Worm (Caenorhabditis elegans) whole organism, L3 larva: ENCODE measurements around the gene sri-33.
A peak's percentile ranks its signal among the peaks of the same experiment; 100 is the strongest.
"Not testable (repeated sequence)": the region's sequence is repeated elsewhere in the genome, so short reads cannot be mapped to it uniquely, and the experiment has no call there.

Experiments
- R02D3.7 ChIP-seq: fragments of 150-350 bp; optimal IDR thresholded peaks from 2 replicates; lab custom pipeline; 2014; ENCODE audit warnings: missing biosample characterization, missing genetic modification characterization
- ZK546.5 ChIP-seq: sonication (generic microtip); optimal IDR thresholded peaks from 2 replicates; lab custom pipeline; 2017; ENCODE audit warnings: missing biosample characterization, missing genetic modification characterization
- aly-2 ChIP-seq: fragments of 150-350 bp; optimal IDR thresholded peaks from 2 replicates; lab custom pipeline; 2014; ENCODE audit warnings: missing biosample characterization, missing genetic modification characterization
- ama-1 ChIP-seq: fragments of 150-350 bp; optimal IDR thresholded peaks from 2 replicates; lab custom pipeline; 2018
- ceh-16 ChIP-seq: sonication (generic microtip); optimal IDR thresholded peaks from 2 replicates; lab custom pipeline; 2017; ENCODE audit warnings: missing biosample characterization, missing genetic modification characterization
- ceh-28 ChIP-seq: fragments of 150-350 bp; optimal IDR thresholded peaks from 2 replicates; lab custom pipeline; 2014; ENCODE audit warnings: missing biosample characterization, missing genetic modification reagents, missing genetic modification characterization
- ceh-82 ChIP-seq: fragments of 150-350 bp; optimal IDR thresholded peaks from 2 replicates; lab custom pipeline; 2014; ENCODE audit warnings: missing biosample characterization, missing genetic modification characterization
- ceh-9 ChIP-seq: sonication (generic microtip); optimal IDR thresholded peaks from 2 replicates; lab custom pipeline; 2018; ENCODE audit warnings: missing biosample characterization, missing genetic modification characterization
- daf-12 ChIP-seq: fragments of 150-350 bp; optimal IDR thresholded peaks from 2 replicates; lab custom pipeline; 2014; ENCODE audit warnings: missing biosample characterization, missing genetic modification reagents, missing genetic modification characterization
- egl-27 ChIP-seq: sonication (generic microtip); optimal IDR thresholded peaks from 4 replicates; lab custom pipeline; 2017; ENCODE audit warnings: missing biosample characterization, missing genetic modification reagents, missing genetic modification characterization
- elt-1 ChIP-seq: fragments of 150-350 bp; optimal IDR thresholded peaks from 2 replicates; lab custom pipeline; 2014; ENCODE audit warnings: missing biosample characterization, missing genetic modification characterization
- elt-2 ChIP-seq: sonication (generic microtip); optimal IDR thresholded peaks from 2 replicates; lab custom pipeline; 2016; ENCODE audit warnings: missing genetic modification reagents, mild to moderate bottlenecking, missing genetic modification characterization, missing compliant biosample characterization
- fkh-10 ChIP-seq: sonication (generic microtip); optimal IDR thresholded peaks from 2 replicates; lab custom pipeline; 2017; ENCODE audit warnings: missing biosample characterization, missing genetic modification reagents, missing genetic modification characterization
- fkh-2 ChIP-seq: fragments of 150-350 bp; optimal IDR thresholded peaks from 2 replicates; lab custom pipeline; 2014; ENCODE audit warnings: missing biosample characterization, missing genetic modification reagents, missing genetic modification characterization
- fos-1 ChIP-seq: fragments of 150-350 bp; optimal IDR thresholded peaks from 2 replicates; lab custom pipeline; 2014; ENCODE audit warnings: missing biosample characterization, missing genetic modification characterization
- jun-1 ChIP-seq: fragments of 150-350 bp; optimal IDR thresholded peaks from 2 replicates; lab custom pipeline; 2014; ENCODE audit warnings: missing biosample characterization, missing genetic modification reagents, missing genetic modification characterization
- lin-15B ChIP-seq: fragments of 150-350 bp; optimal IDR thresholded peaks from 2 replicates; lab custom pipeline; 2014; ENCODE audit warnings: missing biosample characterization, missing genetic modification characterization
- lin-39 ChIP-seq: fragments of 150-350 bp; optimal IDR thresholded peaks from 2 replicates; lab custom pipeline; 2018; ENCODE audit warnings: missing biosample characterization, missing genetic modification reagents, missing genetic modification characterization
- lsy-12 ChIP-seq: sonication (generic microtip); optimal IDR thresholded peaks from 2 replicates; lab custom pipeline; 2016; ENCODE audit warnings: mild to moderate bottlenecking, missing genetic modification characterization, missing compliant biosample characterization
- mdl-1 ChIP-seq: fragments of 150-350 bp; optimal IDR thresholded peaks from 2 replicates; lab custom pipeline; 2014; ENCODE audit warnings: missing biosample characterization, missing genetic modification characterization
- nhr-11 ChIP-seq: fragments of 150-350 bp; optimal IDR thresholded peaks from 2 replicates; lab custom pipeline; 2014; ENCODE audit warnings: missing biosample characterization, missing genetic modification characterization
- nhr-12 ChIP-seq: fragments of 150-350 bp; optimal IDR thresholded peaks from 2 replicates; lab custom pipeline; 2014; ENCODE audit warnings: missing biosample characterization, missing genetic modification characterization
- nhr-23 ChIP-seq: fragments of 150-350 bp; optimal IDR thresholded peaks from 2 replicates; lab custom pipeline; 2014; ENCODE audit warnings: missing biosample characterization, missing genetic modification reagents, missing genetic modification characterization
- nhr-25 ChIP-seq: sonication (generic microtip); optimal IDR thresholded peaks from 2 replicates; lab custom pipeline; 2017; ENCODE audit warnings: missing biosample characterization, missing genetic modification characterization
- nhr-28 ChIP-seq: fragments of 150-350 bp; optimal IDR thresholded peaks from 2 replicates; lab custom pipeline; 2014; ENCODE audit warnings: missing biosample characterization, missing genetic modification characterization
- nhr-43 ChIP-seq: sonication (generic microtip); optimal IDR thresholded peaks from 2 replicates; lab custom pipeline; 2016; ENCODE audit warnings: mild to moderate bottlenecking, missing genetic modification characterization, missing compliant biosample characterization; ENCODE audit not compliant: poor library complexity, severe bottlenecking
- nhr-77 ChIP-seq: fragments of 150-350 bp; optimal IDR thresholded peaks from 2 replicates; lab custom pipeline; 2014; ENCODE audit warnings: missing biosample characterization, missing genetic modification characterization
- pha-4 ChIP-seq: fragments of 150-350 bp; optimal IDR thresholded peaks from 2 replicates; lab custom pipeline; 2014; ENCODE audit warnings: missing biosample characterization, missing genetic modification reagents, missing genetic modification characterization
- pqm-1 ChIP-seq: fragments of 150-350 bp; optimal IDR thresholded peaks from 2 replicates; lab custom pipeline; 2017; ENCODE audit warnings: missing biosample characterization, missing genetic modification characterization, inconsistent platforms
- skn-1 ChIP-seq: fragments of 150-350 bp; optimal IDR thresholded peaks from 2 replicates; lab custom pipeline; 2014; ENCODE audit warnings: missing biosample characterization, missing genetic modification characterization
- tbx-2 ChIP-seq: sonication (generic microtip); optimal IDR thresholded peaks from 2 replicates; lab custom pipeline; 2016; ENCODE audit warnings: mild to moderate bottlenecking, missing genetic modification characterization, missing compliant biosample characterization
- unc-39 ChIP-seq: sonication (generic microtip); optimal IDR thresholded peaks from 4 replicates; lab custom pipeline; 2017; ENCODE audit warnings: missing biosample characterization, missing genetic modification characterization
- zag-1 ChIP-seq: fragments of 150-350 bp; optimal IDR thresholded peaks from 2 replicates; lab custom pipeline; 2014; ENCODE audit warnings: missing biosample characterization, missing genetic modification characterization
- ztf-11 ChIP-seq: fragments of 150-350 bp; optimal IDR thresholded peaks from 2 replicates; lab custom pipeline; 2014; ENCODE audit warnings: missing biosample characterization, missing genetic modification characterization

The sri-33 gene

DNA sequence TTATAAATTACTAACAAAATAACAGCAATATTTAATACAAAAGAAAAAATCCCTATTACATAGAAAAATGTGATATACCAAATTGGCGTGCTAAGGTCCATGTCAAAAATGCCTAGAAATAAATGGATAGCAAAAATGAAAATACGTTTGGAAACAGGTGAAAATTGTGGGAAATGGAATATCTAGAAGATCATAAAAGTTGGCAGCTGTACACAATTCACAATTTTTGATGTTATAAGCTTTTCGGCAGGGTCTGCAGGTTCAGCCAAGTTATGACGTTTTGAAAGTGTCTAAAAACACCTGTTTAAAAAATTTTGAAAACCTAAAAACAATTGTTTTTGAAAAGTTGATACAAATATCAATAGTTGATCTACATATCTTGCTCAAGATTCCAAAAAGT, 13.8 kb downstream of the sri-33 start, which contains the start of gene sri-42:
Gene sri-42, minus strand, starts transcription at position 101 of the 400 bp plus-strand sequence.
- TF ChIP-seq lin-15B; unc-39; nhr-28 (tag; lab: Kevin White, UChicago): not testable (repeated sequence)

DNA sequence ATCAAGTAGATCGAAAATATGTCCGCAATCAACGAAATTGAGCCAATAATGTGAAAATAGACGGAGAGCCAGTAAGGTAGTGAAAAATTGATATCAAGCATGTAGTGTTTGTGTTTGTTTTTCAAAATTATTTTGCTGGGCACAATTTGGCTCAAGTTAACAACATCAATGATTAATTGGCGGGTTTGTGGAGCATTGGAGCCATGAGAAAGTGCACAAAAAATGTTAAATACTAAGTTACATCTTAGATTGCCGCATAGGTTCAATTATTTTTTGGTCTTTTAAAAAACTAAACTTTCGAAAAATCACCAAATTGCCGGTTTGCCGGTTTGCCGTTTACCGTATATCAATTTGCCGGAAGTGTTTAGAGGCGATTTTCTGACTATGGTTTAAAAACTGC, 18.8 kb downstream of the sri-33 start, which contains the start of gene sri-54:
Gene sri-54, minus strand, starts transcription at position 101 of the 400 bp plus-strand sequence.
- TF ChIP-seq lin-15B (no peak), nhr-77 (tag; lab: Kevin White, UChicago) (no peak), ama-1 (no peak), R02D3.7 (tag; lab: Kevin White, UChicago) (no peak), nhr-23 (tag; lab: Kevin White, UChicago) (no peak), pqm-1 (tag; lab: Kevin White, UChicago) (no peak), fos-1 (no peak)

DNA sequence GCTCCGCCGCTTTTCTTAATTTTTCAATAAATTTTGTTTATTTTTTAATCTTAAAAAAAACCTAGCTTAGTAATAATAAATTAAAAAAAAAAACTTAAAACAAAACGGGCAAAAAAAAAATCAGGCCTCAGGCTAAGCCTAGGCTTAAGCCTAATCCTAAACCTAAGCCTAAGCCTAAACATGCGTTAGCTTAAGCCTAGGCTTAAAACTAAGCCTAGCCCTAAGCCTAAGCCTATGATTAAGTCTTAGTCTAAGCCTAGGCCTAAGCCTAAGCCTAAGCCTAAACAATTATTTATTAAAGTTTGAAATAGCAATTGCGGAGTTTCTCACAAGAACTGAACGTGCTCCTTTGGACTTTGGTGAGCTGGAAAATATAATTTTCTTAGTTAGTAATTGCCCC, 21.4 kb downstream of the sri-33 start:
- no peak for TF ChIP-seq ceh-9 (tag; lab: Kevin White, UChicago)
- TF ChIP-seq ceh-28 (tag; lab: Kevin White, UChicago) = no peak
- TF ChIP-seq pha-4 = no peak
- no peak for TF ChIP-seq lin-39
- TF ChIP-seq zag-1 (tag; lab: Kevin White, UChicago) = no peak
- no peak for TF ChIP-seq unc-39
- TF ChIP-seq tbx-2 (tag; lab: Kevin White, UChicago) = no peak
- TF ChIP-seq mdl-1 (tag; lab: Kevin White, UChicago) = no peak
- TF ChIP-seq fos-1 = no peak
- no peak for TF ChIP-seq ztf-11
- no peak for TF ChIP-seq elt-2 (tag; lab: Kevin White, UChicago)
- TF ChIP-seq ZK546.5 (tag; lab: Kevin White, UChicago) = no peak
- TF ChIP-seq fkh-10 (GFP tag; lab: Kevin White, UChicago) = no peak
- TF ChIP-seq jun-1 = no peak
- no peak for TF ChIP-seq ceh-82

DNA sequence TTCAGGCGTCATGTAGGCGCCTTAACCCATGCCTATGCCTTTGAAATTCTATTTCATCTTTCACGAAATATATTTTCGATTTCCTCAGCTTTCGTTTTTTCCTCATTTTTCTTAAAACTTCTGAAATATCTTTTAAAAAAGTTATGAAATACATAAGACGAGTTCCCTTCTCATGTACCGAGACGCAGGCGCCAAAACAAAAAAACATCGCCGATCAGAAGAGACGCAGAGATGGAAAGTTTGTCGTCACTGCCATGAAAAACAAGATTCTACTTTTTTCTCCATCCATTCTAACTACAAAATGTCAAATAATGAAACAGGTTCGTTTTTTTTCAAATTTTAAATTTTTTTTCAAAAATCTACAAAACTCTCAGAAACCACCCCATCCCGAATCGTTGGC, 27.6 kb downstream of the sri-33 start, which contains the start of gene chil-24:
Gene chil-24, plus strand, starts transcription at position 156 of the 400 bp plus-strand sequence.
- TF ChIP-seq nhr-77 (tag; lab: Kevin White, UChicago) = no peak
- TF ChIP-seq zag-1 (tag; lab: Kevin White, UChicago) = no peak
- no peak for TF ChIP-seq fkh-2 (tag; lab: Kevin White, UChicago)
- TF ChIP-seq jun-1 = no peak
- peak; percentile 53 for TF ChIP-seq pha-4
- no peak for TF ChIP-seq nhr-12 (tag; lab: Kevin White, UChicago)
- TF ChIP-seq nhr-23 (tag; lab: Kevin White, UChicago) = peak; percentile 22
- TF ChIP-seq nhr-25 (tag; lab: Kevin White, UChicago) = peak; percentile 28
- TF ChIP-seq lin-15B = no peak

DNA sequence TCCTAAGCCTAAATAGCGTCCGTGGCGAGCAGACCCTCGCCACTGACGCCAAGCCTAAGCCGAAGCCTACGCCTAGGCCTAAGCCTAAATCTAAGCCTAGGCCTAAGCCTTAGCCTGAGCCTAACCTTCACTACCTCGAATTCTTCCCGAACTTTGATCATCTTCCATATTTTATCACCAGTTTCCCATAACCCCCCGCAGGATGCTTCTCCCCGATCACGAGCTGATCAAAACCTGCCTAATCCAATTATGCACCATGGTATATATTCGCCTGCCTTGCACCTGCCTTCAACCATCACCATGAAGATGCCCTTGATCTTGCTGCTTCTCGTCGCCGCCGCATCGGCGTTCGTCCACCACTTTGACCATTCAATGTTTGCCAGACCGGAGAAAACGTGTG, 29.9 kb downstream of the sri-33 start, which contains the start of gene ins-31:
Gene ins-31, plus strand, starts transcription at position 301 of the 400 bp plus-strand sequence.
- TF ChIP-seq ceh-82; nhr-43 (tag; lab: Kevin White, UChicago); fkh-2 (tag; lab: Kevin White, UChicago): not testable (repeated sequence)

DNA sequence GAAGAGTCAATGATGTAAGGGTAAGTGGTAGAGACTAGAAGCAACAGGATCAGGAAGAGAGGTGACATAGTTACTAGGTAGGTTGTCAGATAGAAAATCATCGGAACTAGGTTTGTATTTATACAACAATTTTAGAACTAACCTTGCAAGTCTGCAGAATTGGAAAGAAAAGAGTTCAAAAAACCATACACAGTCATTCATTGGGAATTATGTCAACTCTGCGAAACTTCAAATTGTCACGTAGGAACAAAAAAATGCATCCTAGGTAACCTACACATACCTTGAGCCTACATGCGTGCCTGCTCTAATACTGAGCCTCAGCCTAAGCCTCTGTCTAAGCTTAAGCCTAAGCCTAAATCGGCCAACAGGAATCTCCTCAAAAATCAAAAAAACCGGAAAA, 30.3 kb downstream of the sri-33 start, which contains the start of gene ins-19:
Gene ins-19, minus strand, starts transcription at position 101 of the 400 bp plus-strand sequence.
- TF ChIP-seq lin-15B (no peak), mdl-1 (tag; lab: Kevin White, UChicago) (no peak), lsy-12 (tag; lab: Kevin White, UChicago) (no peak), elt-1 (tag; lab: Kevin White, UChicago) (no peak), egl-27 (tag; lab: Kevin White, UChicago) (no peak), ZK546.5 (tag; lab: Kevin White, UChicago) (no peak), unc-39 (no peak)

DNA sequence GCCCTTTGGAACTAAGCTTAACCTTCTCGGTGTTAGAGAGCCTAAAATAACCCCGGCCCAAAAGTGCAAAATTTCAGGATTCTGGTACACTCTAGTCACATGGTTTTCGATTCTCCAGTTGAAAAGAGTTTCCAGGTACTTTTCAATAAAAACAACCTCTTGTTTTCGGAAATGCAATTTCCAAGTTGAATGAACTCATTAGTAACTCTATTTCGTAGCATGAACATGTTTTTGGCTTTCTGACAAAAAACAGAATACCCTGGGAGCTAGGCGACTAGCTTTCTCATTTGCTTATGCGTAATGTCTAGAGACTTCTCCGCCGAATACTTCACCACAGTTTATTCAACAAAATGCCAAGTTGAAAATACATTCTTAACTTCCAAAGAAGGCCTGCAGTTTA, 33.4 kb downstream of the sri-33 start, which contains the start of gene srh-71:
Gene srh-71, plus strand, starts transcription at position 301 of the 400 bp plus-strand sequence.
- no peak for TF ChIP-seq pha-4
- no peak for TF ChIP-seq fos-1
- no peak for TF ChIP-seq skn-1
- TF ChIP-seq ceh-16 (tag; lab: Kevin White, UChicago) = no peak
- TF ChIP-seq nhr-12 (tag; lab: Kevin White, UChicago) = no peak
- no peak for TF ChIP-seq ceh-28 (tag; lab: Kevin White, UChicago)
- TF ChIP-seq nhr-28 (tag; lab: Kevin White, UChicago) = no peak
- no peak for TF ChIP-seq ceh-9 (tag; lab: Kevin White, UChicago)
- no peak for TF ChIP-seq unc-39
- no peak for TF ChIP-seq daf-12 (tag; lab: Kevin White, UChicago)
- TF ChIP-seq nhr-11 (tag; lab: Kevin White, UChicago) = no peak
- TF ChIP-seq aly-2 (tag; lab: Kevin White, UChicago) = no peak
